Worm (Caenorhabditis elegans): ENCODE data around the gene F54F2.9.

- TF ChIP-seq ceh-82 (tag; optimal IDR thresholded peaks at IDR 0.05) (no peak), mdl-1 (tag; optimal IDR thresholded peaks at IDR 0.05) (no peak), gmeb-1 (tag; optimal IDR thresholded peaks at IDR 0.05) (no peak), nhr-129 (tag; optimal IDR thresholded peaks at IDR 0.05) (no peak), F13H6.1 (tag; optimal IDR thresholded peaks at IDR 0.05) (no peak), zag-1 (tag; optimal IDR thresholded peaks at IDR 0.05) (no peak), ztf-11 (tag; optimal IDR thresholded peaks at IDR 0.05) (no peak), lin-13 (GFP tag; optimal IDR thresholded peaks at IDR 0.05) (no peak), lin-11 (tag; optimal IDR thresholded peaks at IDR 0.05) (no peak)
These were observed at the start of gene F54F2.9 for ce11 chrIII:8827128-8827527.
